Fruit fly (Drosophila melanogaster) whole organism, embryonic: Measurements from ENCODE around the gene CG9114.

Experiments used
- ATbp ChIP-seq: fragments of 200-800 bp; sonication (Bioruptor generic); optimal IDR thresholded peaks from 2 replicates; lab custom pipeline; 2017; ENCODE audit warnings: missing biosample characterization, mild to moderate bottlenecking, missing genetic modification characterization, missing genetic modification reagents
- Asciz ChIP-seq: fragments of 200-800 bp; sonication (Bioruptor generic); optimal IDR thresholded peaks from 2 replicates; lab custom pipeline; 2017; ENCODE audit warnings: missing biosample characterization, mild to moderate bottlenecking, missing genetic modification characterization, missing genetic modification reagents
- CG10209 ChIP-seq: fragments of 200-800 bp; sonication (Bioruptor generic); optimal IDR thresholded peaks from 3 replicates; lab custom pipeline; 2017; ENCODE audit warnings: missing biosample characterization, mild to moderate bottlenecking, missing genetic modification characterization, missing genetic modification reagents
- CG10267 ChIP-seq: fragments of 200-800 bp; sonication (Bioruptor generic); optimal IDR thresholded peaks from 2 replicates; lab custom pipeline; 2018; ENCODE audit warnings: missing biosample characterization, mild to moderate bottlenecking, missing genetic modification characterization, moderate library complexity
- CG12236 ChIP-seq: fragments of 200-800 bp; sonication (Bioruptor generic); optimal IDR thresholded peaks from 2 replicates; lab custom pipeline; 2016; ENCODE audit warnings: missing biosample characterization, missing genetic modification characterization
- CG1233 ChIP-seq: fragments of 200-800 bp; sonication (Bioruptor generic); optimal IDR thresholded peaks from 4 replicates; lab custom pipeline; 2018; ENCODE audit warnings: missing biosample characterization, mild to moderate bottlenecking, missing genetic modification characterization
- CG12942 ChIP-seq: fragments of 200-800 bp; sonication (Bioruptor generic); optimal IDR thresholded peaks from 3 replicates; lab custom pipeline; 2016; ENCODE audit warnings: missing biosample characterization, missing genetic modification characterization
- CG13287 ChIP-seq: fragments of 200-800 bp; sonication (Bioruptor generic); IDR thresholded peaks from 2 replicates; pipeline ENCODE4 v1.3.6; 2022; ENCODE audit warnings: missing biosample characterization, missing genetic modification characterization; ENCODE audit not compliant: partially characterized antibody
- CG1529 ChIP-seq: fragments of 200-800 bp; sonication (Bioruptor generic); optimal IDR thresholded peaks from 3 replicates; lab custom pipeline; 2018; ENCODE audit warnings: missing biosample characterization, missing genetic modification characterization
- CG1602 ChIP-seq: fragments of 200-800 bp; sonication (Bioruptor generic); optimal IDR thresholded peaks from 3 replicates; lab custom pipeline; 2016; ENCODE audit warnings: missing biosample characterization, missing genetic modification characterization
- CG1603 ChIP-seq: fragments of 200-800 bp; sonication (Bioruptor generic); optimal IDR thresholded peaks from 2 replicates; lab custom pipeline; 2019; ENCODE audit warnings: missing biosample characterization, mild to moderate bottlenecking, missing genetic modification characterization, moderate library complexity
- CG17186 ChIP-seq: fragments of 200-800 bp; sonication (Bioruptor generic); optimal IDR thresholded peaks from 3 replicates; lab custom pipeline; 2017; ENCODE audit warnings: missing biosample characterization, missing genetic modification reagents, missing genetic modification characterization
- CG1792 ChIP-seq: fragments of 200-800 bp; sonication (Bioruptor generic); optimal IDR thresholded peaks from 2 replicates; lab custom pipeline; 2016; ENCODE audit warnings: missing biosample characterization, missing genetic modification characterization
- CG32767 ChIP-seq: fragments of 200-800 bp; sonication (Bioruptor generic); IDR thresholded peaks from 2 replicates; pipeline ENCODE4 v1.3.6; 2022; ENCODE audit warnings: missing biosample characterization, missing genetic modification characterization
- CG4282 ChIP-seq: fragments of 200-800 bp; sonication (Bioruptor generic); optimal IDR thresholded peaks from 2 replicates; lab custom pipeline; 2016; ENCODE audit warnings: missing biosample characterization, missing genetic modification characterization
- CG9727 ChIP-seq: fragments of 200-800 bp; sonication (Bioruptor generic); optimal IDR thresholded peaks from 3 replicates; lab custom pipeline; 2017; ENCODE audit warnings: missing biosample characterization, mild to moderate bottlenecking, missing genetic modification characterization
- CG9932 ChIP-seq: fragments of 200-800 bp; sonication (Bioruptor generic); IDR thresholded peaks from 2 replicates; pipeline ENCODE4 v1.3.6; 2022; ENCODE audit warnings: missing biosample characterization, missing genetic modification characterization
- CTCF ChIP-seq: fragments of 200-800 bp; sonication (Bioruptor generic); optimal IDR thresholded peaks from 2 replicates; lab custom pipeline; 2017; ENCODE audit warnings: missing biosample characterization, mild to moderate bottlenecking, missing genetic modification characterization, moderate library complexity
- CoRest ChIP-seq: fragments of 200-800 bp; sonication (Bioruptor generic); optimal IDR thresholded peaks from 3 replicates; lab custom pipeline; 2018; ENCODE audit warnings: missing biosample characterization, mild to moderate bottlenecking, missing genetic modification characterization, moderate library complexity
- Dll ChIP-seq: fragments of 200-800 bp; sonication (Bioruptor generic); IDR thresholded peaks from 4 replicates; pipeline ENCODE4 v1.3.6; 2022; ENCODE audit warnings: missing biosample characterization, missing genetic modification characterization; ENCODE audit not compliant: partially characterized antibody
- Doc2 ChIP-seq: fragments of 200-800 bp; sonication (Bioruptor generic); IDR thresholded peaks from 2 replicates; pipeline ENCODE4 v1.3.6; 2022; ENCODE audit warnings: missing biosample characterization, missing genetic modification characterization
- Ets97D ChIP-seq: fragments of 200-800 bp; sonication (Bioruptor generic); optimal IDR thresholded peaks from 3 replicates; lab custom pipeline; 2016; ENCODE audit warnings: missing biosample characterization, missing genetic modification characterization
- Fer3 ChIP-seq: fragments of 200-800 bp; sonication (Bioruptor generic); optimal IDR thresholded peaks from 2 replicates; lab custom pipeline; 2018; ENCODE audit warnings: missing biosample characterization, mild to moderate bottlenecking, missing genetic modification characterization, moderate library complexity
- H15 ChIP-seq: fragments of 200-800 bp; sonication (Bioruptor generic); IDR thresholded peaks from 3 replicates; pipeline ENCODE4 v1.3.6; 2022; ENCODE audit warnings: missing biosample characterization, missing genetic modification characterization
- Hr51 ChIP-seq, 2 experiments: fragments of 200-800 bp; sonication (Bioruptor generic); optimal IDR thresholded peaks; 2 replicates in 1 of 2; 3 replicates in 1 of 2; lab custom pipeline; 2016 to 2018; ENCODE audit warnings: missing biosample characterization in 2 of 2, missing genetic modification characterization in 2 of 2, mild to moderate bottlenecking in 1 of 2, moderate library complexity in 1 of 2
- Med ChIP-seq: fragments of 200-800 bp; sonication (Bioruptor generic); peaks from one replicate; lab custom pipeline; 2016; ENCODE audit warnings: missing biosample characterization, missing genetic modification characterization, mild to moderate bottlenecking, inconsistent platforms, moderate library complexity
- Myb ChIP-seq: fragments of 200-800 bp; sonication (Bioruptor generic); optimal IDR thresholded peaks from 2 replicates; lab custom pipeline; 2016; ENCODE audit warnings: missing biosample characterization, missing genetic modification characterization
- Opbp ChIP-seq: fragments of 200-800 bp; sonication (Bioruptor generic); IDR thresholded peaks from 3 replicates; pipeline ENCODE4 v1.3.6; 2022; ENCODE audit warnings: missing biosample characterization, missing genetic modification characterization; ENCODE audit not compliant: partially characterized antibody
- Ravus ChIP-seq: fragments of 200-800 bp; sonication (Bioruptor generic); IDR thresholded peaks from 2 replicates; pipeline ENCODE4 v1.3.6; 2022; ENCODE audit warnings: missing biosample characterization, missing genetic modification characterization
- Sox100B ChIP-seq: fragments of 200-800 bp; sonication (Bioruptor generic); optimal IDR thresholded peaks from 3 replicates; lab custom pipeline; 2018; ENCODE audit warnings: missing biosample characterization, mild to moderate bottlenecking, missing genetic modification characterization
- Sry-δ ChIP-seq: fragments of 200-800 bp; sonication (Bioruptor generic); optimal IDR thresholded peaks from 2 replicates; lab custom pipeline; 2016; ENCODE audit warnings: missing biosample characterization, missing genetic modification characterization
- TFAM ChIP-seq: fragments of 200-800 bp; sonication (Bioruptor generic); optimal IDR thresholded peaks from 2 replicates; lab custom pipeline; 2017; ENCODE audit warnings: missing biosample characterization, missing genetic modification characterization, inconsistent platforms
- Tbp ChIP-seq: fragments of >200 bp; optimal IDR thresholded peaks from 2 replicates; lab custom pipeline; 2018; ENCODE audit warnings: missing biosample characterization, missing genetic modification characterization
- Usf ChIP-seq: fragments of 200-800 bp; sonication (Bioruptor generic); optimal IDR thresholded peaks from 2 replicates; lab custom pipeline; 2017; ENCODE audit warnings: missing genotype, missing biosample characterization, missing genetic modification characterization
- abd-A ChIP-seq: fragments of 200-800 bp; sonication (Bioruptor generic); optimal IDR thresholded peaks from 3 replicates; lab custom pipeline; 2019; ENCODE audit warnings: missing biosample characterization, mild to moderate bottlenecking, missing genetic modification characterization, moderate library complexity
- bowl ChIP-seq: fragments of 200-800 bp; sonication (Bioruptor generic); IDR thresholded peaks from 2 replicates; pipeline ENCODE4 v1.3.6; 2022; ENCODE audit warnings: missing biosample characterization, missing genetic modification characterization
- btn ChIP-seq: fragments of 200-800 bp; sonication (Bioruptor generic); optimal IDR thresholded peaks from 2 replicates; lab custom pipeline; 2016; ENCODE audit warnings: missing biosample characterization, missing genetic modification characterization
- corto ChIP-seq: fragments of 200-800 bp; sonication (Bioruptor generic); optimal IDR thresholded peaks from 2 replicates; lab custom pipeline; 2016; ENCODE audit warnings: missing biosample characterization, mild to moderate bottlenecking, missing genetic modification characterization, moderate library complexity
- esg ChIP-seq: fragments of 200-800 bp; sonication (Bioruptor generic); conservative IDR thresholded peaks from 2 replicates; pipeline ENCODE4 v1.3.6; 2022; ENCODE audit warnings: missing biosample characterization, missing genetic modification characterization
- fd102C ChIP-seq: fragments of 200-800 bp; sonication (Bioruptor generic); optimal IDR thresholded peaks from 2 replicates; lab custom pipeline; 2018; ENCODE audit warnings: missing biosample characterization, mild to moderate bottlenecking, missing genetic modification characterization, moderate library complexity
- ftz-f1 ChIP-seq: fragments of 200-800 bp; sonication (Bioruptor generic); optimal IDR thresholded peaks from 2 replicates; lab custom pipeline; 2016; ENCODE audit warnings: missing biosample characterization, missing genetic modification characterization
- gcm ChIP-seq: fragments of 200-800 bp; sonication (Bioruptor generic); optimal IDR thresholded peaks from 2 replicates; lab custom pipeline; 2019; ENCODE audit warnings: missing biosample characterization, mild to moderate bottlenecking, missing genetic modification characterization, moderate library complexity
- inv ChIP-seq: fragments of 200-800 bp; sonication (Bioruptor generic); IDR thresholded peaks from 2 replicates; pipeline ENCODE4 v1.3.6; 2022; ENCODE audit warnings: missing biosample characterization, missing genetic modification characterization; ENCODE audit not compliant: partially characterized antibody
- oc ChIP-seq: fragments of 200-800 bp; sonication (Bioruptor generic); optimal IDR thresholded peaks from 2 replicates; lab custom pipeline; 2018; ENCODE audit warnings: missing biosample characterization, mild to moderate bottlenecking, missing genetic modification characterization, moderate library complexity
- p53 ChIP-seq: fragments of 200-800 bp; sonication (Bioruptor generic); optimal IDR thresholded peaks from 2 replicates; lab custom pipeline; 2016; ENCODE audit warnings: missing biosample characterization, missing genetic modification characterization
- repo ChIP-seq: fragments of 200-800 bp; sonication (Bioruptor generic); optimal IDR thresholded peaks from 2 replicates; lab custom pipeline; 2016; ENCODE audit warnings: missing biosample characterization, missing genetic modification characterization
- unc-4 ChIP-seq: fragments of 200-800 bp; sonication (Bioruptor generic); IDR thresholded peaks from 2 replicates; pipeline ENCODE4 v1.3.6; 2022; ENCODE audit warnings: missing biosample characterization, missing genetic modification characterization; ENCODE audit not compliant: partially characterized antibody
- wek ChIP-seq: fragments of 200-800 bp; sonication (Bioruptor generic); optimal IDR thresholded peaks from 3 replicates; lab custom pipeline; 2018; ENCODE audit warnings: missing biosample characterization, mild to moderate bottlenecking, missing genetic modification characterization, moderate library complexity
- wor ChIP-seq: fragments of 200-800 bp; sonication (Bioruptor generic); IDR thresholded peaks from 2 replicates; pipeline ENCODE4 v1.3.6; 2022; ENCODE audit warnings: missing biosample characterization, missing genetic modification characterization
- z ChIP-seq: fragments of 200-800 bp; sonication (Bioruptor generic); IDR thresholded peaks from 3 replicates; pipeline ENCODE4 v1.3.6; 2022; ENCODE audit warnings: missing biosample characterization, missing genetic modification characterization
- zen ChIP-seq: fragments of 200-800 bp; sonication (Bioruptor generic); optimal IDR thresholded peaks from 3 replicates; lab custom pipeline; 2018; ENCODE audit warnings: missing biosample characterization, mild to moderate bottlenecking, missing genetic modification characterization, moderate library complexity

The CG9114 gene

dm6 chrX:15328148-15328718 lies 4.7 kb downstream of the CG9114 start, which contains the start of gene dah (continued):
- no peak for TF ChIP-seq repo (GFP tag; lab: Kevin White, UChicago)
- TF ChIP-seq Usf (GFP tag; lab: Kevin White, UChicago) = no peak
- TF ChIP-seq H15 = no peak
- TF ChIP-seq CTCF (GFP tag; lab: Kevin White, UChicago) = no peak
- no peak for TF ChIP-seq wek
- peak; percentile 46 for TF ChIP-seq CG1603 (tag; lab: Kevin White, UChicago)
- no peak for TF ChIP-seq CG1529 (GFP tag; lab: Kevin White, UChicago)
- TF ChIP-seq inv = no peak
- TF ChIP-seq CG12236 (GFP tag; lab: Kevin White, UChicago) = no peak
- TF ChIP-seq CG12942 (GFP tag; lab: Kevin White, UChicago) = no peak
- TF ChIP-seq CG17186 = peak; percentile 56
- TF ChIP-seq Ravus = no peak
- TF ChIP-seq gcm (GFP tag; lab: Kevin White, UChicago) = no peak
- TF ChIP-seq unc-4 (GFP tag; lab: Robert Waterston, UW) = peak; percentile 32; the same call in 1 of the 2 replicates
- TF ChIP-seq zen (tag; lab: Kevin White, UChicago) = no peak
- TF ChIP-seq Hr51 (GFP tag; optimal IDR thresholded peaks at IDR 0.05; lab: Kevin White, UChicago) = peak in 1 of 2 experiments; percentile 15
- no peak for TF ChIP-seq fd102C (GFP tag; lab: Kevin White, UChicago)
- no peak for TF ChIP-seq abd-A (tag; lab: Kevin White, UChicago)
- TF ChIP-seq Sox100B = no peak
- TF ChIP-seq ATbp (GFP tag; lab: Kevin White, UChicago) = no peak
- no peak for TF ChIP-seq esg (GFP tag; lab: Robert Waterston, UW)
- peak; percentile 37; the same call in 1 of the 2 replicates for TF ChIP-seq CG13287 (GFP tag; lab: Robert Waterston, UW)
- no peak for TF ChIP-seq Doc2 (GFP tag; lab: Robert Waterston, UW)
- no peak for TF ChIP-seq p53 (GFP tag; lab: Kevin White, UChicago)
- no peak for TF ChIP-seq CG10209 (GFP tag; lab: Kevin White, UChicago)
- no peak for TF ChIP-seq CG9932
- 0 out of 4 replicates have a peak, but pooled peaks have one; percentile 29 for TF ChIP-seq Dll (GFP tag; lab: Robert Waterston, UW)
- TF ChIP-seq Myb (GFP tag; lab: Kevin White, UChicago) = peak; percentile 95
- no peak for TF ChIP-seq Asciz
- no peak for TF ChIP-seq Tbp (GFP tag; lab: Kevin White, UChicago)
- peak; percentile 57 for TF ChIP-seq Ets97D (GFP tag; lab: Kevin White, UChicago)
- TF ChIP-seq CG4282 (GFP tag; lab: Kevin White, UChicago) = no peak
- no peak for TF ChIP-seq bowl (GFP tag; lab: Robert Waterston, UW)
- no peak for TF ChIP-seq CG1233 (GFP tag; lab: Kevin White, UChicago)
- no peak for TF ChIP-seq Fer3
- no peak for TF ChIP-seq TFAM
- no peak for TF ChIP-seq corto (GFP tag; lab: Kevin White, UChicago)
- TF ChIP-seq Opbp = no peak; the same call in 2 of the 3 replicates
- no peak for TF ChIP-seq btn (GFP tag; lab: Kevin White, UChicago)
- TF ChIP-seq wor (GFP tag; lab: Robert Waterston, UW) = no peak
- TF ChIP-seq CG1602 (GFP tag; lab: Kevin White, UChicago) = no peak
- peak; percentile 25 for TF ChIP-seq Med (GFP tag; lab: Kevin White, UChicago)
- TF ChIP-seq z (GFP tag; lab: Robert Waterston, UW) = no peak
- TF ChIP-seq CG9727 = no peak
- peak; percentile 49 for TF ChIP-seq ftz-f1 (GFP tag; lab: Kevin White, UChicago)
- peak; percentile 41 for TF ChIP-seq Sry-δ (GFP tag; lab: Kevin White, UChicago)
- no peak for TF ChIP-seq CG32767 (GFP tag; lab: Robert Waterston, UW)
- peak; percentile 10 for TF ChIP-seq CG10267 (tag; lab: Kevin White, UChicago)
- TF ChIP-seq CG1792 = no peak
- TF ChIP-seq CoRest = peak; percentile 9
- no peak for TF ChIP-seq oc (tag; lab: Kevin White, UChicago)
